Worm (Caenorhabditis elegans) whole organism, dauer: ENCODE results near the gene egas-2.

Experiments
- unc-62 ChIP-seq: sonication (generic microtip); optimal IDR thresholded peaks from 2 replicates; lab custom pipeline; 2017; ENCODE audit warnings: missing biosample characterization, missing genetic modification reagents, missing genetic modification characterization

egas-2 gene

DNA sequence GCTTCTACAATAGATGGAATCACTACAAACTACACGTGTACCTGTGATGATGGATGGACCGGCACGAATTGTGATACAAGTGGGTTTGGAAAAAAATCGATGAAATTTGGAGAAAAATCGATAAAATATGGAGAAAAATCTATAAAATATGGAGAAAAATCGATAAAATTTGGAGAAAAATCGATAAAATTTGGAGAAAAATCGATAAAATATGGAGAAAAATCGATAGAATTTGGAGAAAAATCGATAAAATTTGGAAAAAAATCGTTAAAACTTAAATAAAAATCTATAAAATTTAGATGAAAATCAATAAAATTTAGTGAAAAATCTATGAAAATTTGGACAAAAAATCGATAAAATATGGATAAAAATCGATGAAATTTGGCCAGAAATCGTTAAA, 5.9 kb upstream of the egas-2 start:
- no peak for TF ChIP-seq unc-62

DNA sequence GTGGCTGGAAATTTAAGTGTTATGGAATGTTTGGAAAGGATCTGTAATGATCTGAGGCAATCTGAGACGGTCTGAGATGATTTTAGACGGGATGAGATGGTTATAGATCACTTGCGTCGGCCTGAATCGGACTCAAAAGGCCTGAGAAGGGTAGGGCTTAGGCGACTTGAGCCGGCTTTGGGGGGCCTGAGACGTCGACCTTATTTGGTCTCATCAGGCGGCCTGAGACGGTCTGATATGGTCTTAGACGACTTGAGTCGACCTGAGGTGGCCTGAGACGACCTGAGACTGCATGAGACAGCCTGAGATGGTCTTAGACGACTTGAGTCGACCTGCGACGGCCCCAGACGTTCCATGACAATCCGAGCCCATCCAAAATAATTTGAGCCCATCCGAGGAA, 6.2 kb downstream of the egas-2 start:
- TF ChIP-seq unc-62 = no peak

DNA sequence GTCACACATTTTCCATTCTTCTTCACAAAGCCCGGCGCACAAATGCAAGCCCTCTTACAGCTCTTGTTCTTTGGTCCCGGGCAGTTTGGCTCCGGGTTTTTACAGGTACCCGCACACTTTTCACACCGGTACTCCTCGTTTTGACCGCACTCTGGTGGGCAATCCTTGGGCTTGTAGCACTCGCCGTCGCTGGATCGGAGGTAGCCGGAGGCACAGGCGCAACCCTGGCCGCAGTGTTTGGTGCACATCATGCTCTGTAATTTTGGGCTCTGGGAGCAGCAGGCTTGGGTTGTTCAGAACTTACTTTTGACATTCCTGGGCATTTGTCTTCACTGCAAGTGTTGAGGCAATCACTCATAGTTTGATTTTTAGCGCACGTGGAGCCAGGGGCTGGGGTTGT, 7.2 kb downstream of the egas-2 start:
- no peak for TF ChIP-seq unc-62

DNA sequence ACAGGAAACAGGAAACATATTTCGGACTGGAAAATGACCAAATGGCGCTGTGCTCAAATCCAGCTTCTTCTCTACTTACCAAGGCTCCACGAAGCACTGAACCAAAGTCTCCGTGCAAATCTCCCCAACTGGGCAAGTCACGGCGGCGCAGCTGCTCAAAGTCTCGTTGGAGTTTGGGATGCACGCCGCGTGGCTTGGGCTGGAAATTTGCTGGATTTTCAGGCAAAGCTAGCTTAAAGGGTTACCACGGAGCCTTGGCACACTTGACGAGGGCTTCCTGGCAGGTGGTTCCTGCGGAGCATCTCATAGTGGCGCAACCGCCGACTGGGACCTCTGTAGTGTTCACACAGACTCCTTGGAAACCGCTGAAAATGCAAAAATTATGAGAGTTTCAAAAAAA, 8.8 kb downstream of the egas-2 start:
- no peak for TF ChIP-seq unc-62

DNA sequence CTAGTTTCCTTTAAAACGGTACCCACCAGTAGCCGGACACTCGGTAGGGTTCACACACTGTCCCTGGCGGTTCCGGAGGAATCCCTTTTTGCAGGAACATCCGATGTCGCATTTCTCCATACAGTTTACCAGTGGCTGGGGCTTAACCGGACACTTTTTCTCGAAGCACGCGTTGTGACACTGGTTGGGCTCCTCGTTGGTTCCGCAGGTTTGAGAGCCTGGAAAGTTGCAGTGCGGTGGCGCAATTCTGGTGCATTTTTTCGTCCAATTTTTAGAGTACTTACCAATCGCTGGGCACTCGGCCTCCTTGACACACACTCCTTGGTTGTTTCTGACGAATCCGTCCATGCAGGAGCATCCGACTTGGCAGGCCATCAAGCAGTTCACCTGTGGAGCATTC, 12.2 kb downstream of the egas-2 start:
- no peak for TF ChIP-seq unc-62

DNA sequence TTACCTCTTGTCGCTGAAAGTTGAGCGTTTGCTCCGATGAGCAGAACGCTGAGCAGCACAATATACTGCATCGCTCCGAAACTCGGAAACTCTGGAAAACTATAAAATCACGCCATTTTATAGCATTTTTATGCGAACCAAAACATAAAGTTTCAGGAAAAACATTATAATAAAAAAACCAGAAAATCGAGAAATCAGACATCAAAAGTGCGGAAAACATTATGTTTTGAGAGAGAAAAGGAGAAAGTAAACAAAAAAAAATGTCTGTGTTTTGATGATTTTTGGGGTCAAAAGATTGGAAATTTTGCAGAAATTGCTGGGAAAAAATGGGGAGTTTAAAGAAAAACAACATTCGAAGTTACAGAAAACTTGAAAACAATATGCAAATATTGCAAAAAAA, 13.9 kb downstream of the egas-2 start, which contains the start of gene Y69H2.3:
TSS of gene Y69H2.3 (minus strand) at position 101 of the 400 bp plus-strand sequence.
- no peak for TF ChIP-seq unc-62

DNA sequence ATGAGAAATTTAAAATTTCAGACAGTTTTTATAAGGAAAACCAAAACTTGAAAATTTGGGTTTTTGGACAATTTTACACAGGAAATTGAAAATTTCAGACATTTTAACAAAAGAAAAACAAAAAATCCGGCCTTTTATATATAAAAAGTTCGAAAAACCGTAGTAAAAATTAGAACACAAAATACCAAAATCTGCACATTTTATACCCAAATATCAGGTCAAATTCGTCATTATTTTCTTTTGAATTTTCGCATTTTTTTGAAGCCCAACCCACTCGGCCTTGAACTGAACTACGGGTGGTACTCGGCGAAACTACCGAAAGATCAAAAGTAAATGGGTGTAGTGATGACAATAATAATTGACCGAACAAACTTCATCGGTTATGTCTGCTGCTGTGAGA, 17.0 kb downstream of the egas-2 start:
- no peak for TF ChIP-seq unc-62

DNA sequence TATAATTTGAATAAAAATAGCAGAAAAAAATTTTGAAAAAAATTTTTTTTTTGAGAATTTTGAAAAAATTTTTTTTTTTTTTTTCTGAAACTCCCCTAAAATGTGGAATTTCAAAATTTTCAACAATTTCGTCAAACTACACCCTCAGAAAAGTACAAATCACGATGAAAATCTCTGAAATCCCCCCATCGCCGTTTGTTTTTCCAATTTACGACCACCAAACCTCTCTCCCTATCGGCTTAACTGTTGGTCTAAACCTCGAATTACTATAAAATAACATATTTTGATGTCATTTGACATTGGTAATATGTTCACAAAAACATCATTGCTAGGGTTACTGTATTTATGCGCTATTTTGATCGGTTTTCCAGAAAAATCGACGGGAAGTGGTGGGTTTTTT, 19.9 kb downstream of the egas-2 start, which contains the start of gene Y69H2.10:
TSS of gene Y69H2.10 (plus strand) at position 301 of the 400 bp plus-strand sequence.
- TF ChIP-seq unc-62 = no peak

DNA sequence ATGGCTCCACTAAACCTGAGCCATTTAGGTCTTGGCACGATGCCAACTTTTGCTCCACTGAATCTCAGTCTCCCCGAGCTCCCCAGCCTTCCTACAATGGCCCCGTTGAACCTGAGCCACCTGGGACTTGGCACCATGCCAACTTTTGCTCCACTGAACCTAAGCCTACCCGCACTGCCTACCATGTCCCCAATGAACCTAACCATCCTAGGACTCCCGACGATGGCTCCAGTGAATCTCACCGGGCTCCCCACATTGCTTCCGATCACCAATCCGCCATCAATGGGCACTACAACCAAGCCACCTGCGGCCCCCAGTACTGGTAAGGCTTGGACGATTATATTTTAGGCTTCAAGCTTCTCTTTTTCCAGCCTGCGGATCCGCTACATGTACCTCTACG, 21.7 kb downstream of the egas-2 start:
- TF ChIP-seq unc-62 = no peak

DNA sequence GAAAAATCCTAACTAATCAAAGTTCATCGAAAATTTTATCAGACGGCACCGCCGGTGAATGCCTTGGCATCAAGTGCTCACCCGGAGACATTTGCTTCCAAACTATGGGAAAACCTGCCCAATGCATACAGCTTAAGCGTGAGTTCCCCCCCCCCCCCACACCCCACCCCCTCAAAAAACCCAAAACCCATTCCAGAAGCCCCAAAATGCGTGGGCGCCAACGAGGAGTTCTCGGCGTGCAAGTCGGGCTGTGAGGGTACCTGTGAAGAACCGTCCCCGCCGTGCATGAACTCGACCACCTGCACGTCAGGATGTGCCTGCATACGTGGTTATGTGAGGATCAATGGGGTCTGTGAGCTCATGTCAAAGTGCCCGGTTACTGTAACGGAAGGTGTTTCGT, 24.2 kb downstream of the egas-2 start:
- no peak for TF ChIP-seq unc-62

DNA sequence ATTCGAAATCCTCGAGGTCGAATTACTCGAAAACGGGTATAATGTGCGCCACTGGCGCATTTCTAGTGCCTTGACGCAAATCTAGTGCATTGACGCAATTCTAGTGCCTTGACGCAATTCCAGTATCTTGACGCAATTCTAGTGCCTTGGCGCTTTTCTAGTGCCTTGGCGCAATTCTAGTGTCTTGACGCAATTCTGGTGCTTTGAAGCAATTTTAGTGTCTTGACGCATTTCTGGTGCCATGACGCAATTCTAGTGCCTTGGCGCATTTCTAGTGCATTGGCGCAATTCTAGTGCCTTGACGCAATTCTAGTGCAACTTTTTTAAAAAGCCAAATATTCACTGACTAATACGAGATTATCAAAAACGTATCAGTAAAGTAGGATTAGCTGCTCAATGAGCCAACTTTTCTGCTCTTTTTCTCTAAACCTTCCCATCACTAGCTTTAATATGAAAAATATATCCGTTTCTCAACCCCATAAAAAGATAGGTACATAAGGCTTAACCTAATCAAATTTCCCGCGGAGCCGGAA, 34.4 kb downstream of the egas-2 start, which contains the start of gene Y69H2.17:
TSS of gene Y69H2.17 (plus strand) at position 483 of the 533 bp plus-strand sequence.
- no peak for TF ChIP-seq unc-62

DNA sequence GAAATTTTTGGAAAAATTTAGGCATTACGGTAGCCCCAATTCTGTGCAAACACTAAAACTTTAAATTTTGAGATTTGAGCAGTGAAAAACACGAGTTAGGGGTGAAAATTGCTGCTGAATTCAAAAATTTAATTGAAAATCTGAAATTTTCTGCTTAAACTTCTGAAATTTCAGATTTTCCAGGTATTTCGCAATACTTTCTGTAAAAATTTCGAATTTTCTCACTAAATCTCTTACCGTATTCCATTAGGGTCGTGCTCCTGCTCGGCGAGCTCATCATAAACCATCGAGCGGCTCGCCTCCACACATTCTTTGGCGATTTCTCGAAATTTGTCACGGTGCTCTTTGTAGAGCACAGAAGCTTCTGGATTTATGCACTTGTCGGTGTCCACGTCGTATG, 37.2 kb downstream of the egas-2 start:
- no peak for TF ChIP-seq unc-62

DNA sequence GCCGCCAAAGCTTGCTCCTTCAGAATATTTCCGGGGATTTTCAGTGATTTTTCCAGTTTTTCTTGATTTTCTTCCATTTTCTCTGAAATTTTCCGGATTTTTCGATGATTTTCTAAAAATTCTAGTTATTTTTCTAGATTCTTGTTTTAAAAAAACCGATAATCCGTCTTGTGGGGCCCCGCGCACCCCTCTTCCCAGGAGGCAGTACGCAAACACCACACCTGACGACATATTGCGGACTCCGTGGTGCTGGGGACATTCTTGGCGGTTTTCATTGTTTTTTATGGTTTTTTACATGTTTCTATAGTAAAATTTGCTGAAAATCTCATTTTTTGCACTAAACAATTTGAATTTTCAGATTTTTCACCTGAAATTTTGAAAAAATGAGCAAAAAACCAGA, 39.5 kb downstream of the egas-2 start, which contains the start of the genes ubc-19 and Y69H2.7:
TSS of gene ubc-19 (minus strand) at position 82 of the 400 bp plus-strand sequence.
TSS of gene Y69H2.7 (plus strand) at position 309 of the 400 bp plus-strand sequence.
- TF ChIP-seq unc-62 = no peak

DNA sequence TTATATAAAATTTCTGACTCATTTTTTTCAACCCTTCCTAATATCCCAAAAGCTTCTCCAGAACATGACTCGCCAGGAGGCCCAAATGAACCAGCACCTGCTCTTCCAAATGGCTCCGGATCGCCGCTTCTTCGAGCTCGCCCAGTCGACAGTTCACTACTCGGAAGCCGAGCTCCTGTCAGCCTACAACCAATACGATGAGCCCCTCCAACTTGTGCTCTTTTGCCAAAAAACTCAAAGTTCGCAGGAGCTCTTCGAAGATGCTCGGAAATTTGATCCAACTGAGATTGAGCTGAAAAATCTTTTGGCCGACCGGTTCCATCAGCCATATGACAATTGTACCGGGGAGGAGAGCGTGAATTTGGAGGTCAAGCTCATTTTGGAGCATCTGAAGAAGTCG, 45.3 kb downstream of the egas-2 start:
- no peak for TF ChIP-seq unc-62

DNA sequence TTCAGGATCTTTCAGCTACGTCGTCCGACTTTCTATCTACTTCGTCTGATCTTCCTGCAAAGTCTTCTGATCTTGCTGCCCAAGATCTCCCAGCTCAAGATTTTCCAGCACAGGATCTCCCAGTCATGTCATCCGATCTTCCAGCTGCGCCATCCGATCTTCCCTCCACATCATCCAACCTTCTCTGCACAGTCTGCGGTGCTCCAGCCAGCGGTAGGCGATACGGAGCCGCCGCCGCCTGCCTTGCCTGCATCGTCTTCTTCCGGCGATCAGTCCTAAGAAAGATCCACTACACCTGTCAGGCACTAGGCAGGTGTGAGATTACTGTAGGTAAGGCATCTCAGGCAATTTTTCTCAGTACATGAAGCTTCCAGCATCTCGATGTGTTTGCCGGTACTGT, 49.2 kb downstream of the egas-2 start, which contains the start of gene nhr-241:
TSS of gene nhr-241 (plus strand) at position 126 of the 400 bp plus-strand sequence.
- TF ChIP-seq unc-62 = no peak

DNA sequence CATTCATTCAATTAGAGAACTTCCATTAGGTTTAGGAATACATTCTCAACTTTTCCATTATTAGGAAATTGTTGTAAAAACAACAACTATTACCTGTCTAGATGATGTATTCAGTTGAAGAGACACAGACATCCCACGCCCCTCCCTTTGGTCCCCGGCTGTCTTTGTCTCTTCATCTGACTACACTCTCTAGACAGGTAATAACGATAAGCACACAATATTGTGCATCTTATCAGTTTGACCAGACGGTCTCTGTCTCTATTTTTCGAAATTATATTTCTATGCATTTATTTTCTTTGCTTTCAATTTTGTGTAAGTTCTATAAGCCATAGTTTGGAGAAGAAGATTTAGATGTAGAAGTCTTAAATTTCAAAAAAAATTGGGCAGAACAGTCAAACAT, 51.2 kb downstream of the egas-2 start, which contains the start of gene Y69H2.9:
TSS of gene Y69H2.9 (plus strand) at position 233 of the 400 bp plus-strand sequence.
- no peak for TF ChIP-seq unc-62

DNA sequence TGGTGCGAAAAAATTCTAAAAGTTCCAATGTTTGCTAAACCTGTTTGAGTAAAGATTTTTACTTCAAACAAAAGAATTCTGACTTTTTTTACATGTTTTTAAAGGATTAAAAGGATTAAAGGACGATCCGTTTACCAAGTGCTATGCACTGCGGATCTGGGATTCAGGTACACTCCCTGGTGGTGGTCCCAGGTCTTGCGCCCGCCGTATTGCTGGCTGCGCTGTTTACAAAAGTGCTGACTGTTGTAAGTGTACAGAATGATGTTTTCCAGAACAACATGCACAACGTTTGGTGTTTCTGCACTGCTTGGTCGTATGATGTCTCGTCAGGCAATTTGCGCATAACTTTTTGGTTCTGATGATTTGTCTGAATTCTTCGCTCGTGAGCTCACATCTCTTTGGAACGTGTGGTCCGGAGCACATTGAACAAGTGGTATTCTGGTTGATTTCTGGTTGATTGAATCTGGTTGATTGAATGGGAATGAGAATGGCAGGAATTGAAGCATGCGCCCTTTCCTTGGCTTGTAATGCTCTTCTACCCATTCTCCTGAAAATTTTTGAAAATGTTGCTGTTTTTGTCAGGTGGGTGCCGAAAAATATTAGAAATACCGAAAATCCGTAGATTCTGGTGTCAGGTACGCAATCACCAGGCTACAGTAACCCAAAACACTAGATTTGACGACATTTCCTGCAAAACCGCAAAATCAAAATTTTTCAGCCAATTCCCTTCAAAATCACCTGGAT, 55.3 kb downstream of the egas-2 start:
- TF ChIP-seq unc-62 = no peak
